Fruit fly (Drosophila melanogaster): ENCODE measurements around the gene CG14669.

Gene CG14669

dm6 chr3R:5389435-5389834 lies 24.9 kb upstream of the CG14669 start:
- no peak for TF ChIP-seq Dif (GFP tag; optimal IDR thresholded peaks at IDR 0.05; ENCODE audit: partially characterized antibody)
- no peak for TF ChIP-seq Abd-B (GFP tag; optimal IDR thresholded peaks at IDR 0.05)
- TF ChIP-seq psq (GFP tag; optimal IDR thresholded peaks at IDR 0.05) = no peak
- no peak for TF ChIP-seq pan (optimal IDR thresholded peaks at IDR 0.05)
- TF ChIP-seq HLH106 (tag; optimal IDR thresholded peaks at IDR 0.05) = no peak
- TF ChIP-seq Sp1 (GFP tag; optimal IDR thresholded peaks at IDR 0.05) = no peak
- no peak for TF ChIP-seq br (GFP tag; optimal IDR thresholded peaks at IDR 0.05)
- TF ChIP-seq dmrt93B (GFP tag; optimal IDR thresholded peaks at IDR 0.05) = no peak
- TF ChIP-seq Dfd (GFP tag; optimal IDR thresholded peaks at IDR 0.05) = no peak
- TF ChIP-seq Rel (GFP tag; optimal IDR thresholded peaks at IDR 0.05) = no peak
- no peak for TF ChIP-seq Rel (tag; optimal IDR thresholded peaks at IDR 0.05)
- TF ChIP-seq usp (GFP tag; optimal IDR thresholded peaks at IDR 0.05) = no peak

dm6 chr3R:5390095-5390663 lies 24.1 kb upstream of the CG14669 start:
- TF ChIP-seq dl (GFP tag; optimal IDR thresholded peaks at IDR 0.05; ENCODE audit: insufficient read depth in 1 of 2, partially characterized antibody in 2 of 2) (no peak), N (GFP tag; optimal IDR thresholded peaks at IDR 0.05) (no peak), rgr (GFP tag; optimal IDR thresholded peaks at IDR 0.05) (no peak), Mio (GFP tag; optimal IDR thresholded peaks at IDR 0.05) (no peak), Myc (optimal IDR thresholded peaks at IDR 0.05) (no peak)

- TF ChIP-seq rgr (GFP tag; optimal IDR thresholded peaks at IDR 0.05) = no peak
- peak; percentile 10 for TF ChIP-seq Vsx2 (GFP tag; optimal IDR thresholded peaks at IDR 0.05; ENCODE audit: partially characterized antibody)
These were observed 22.3 kb upstream of the CG14669 start for dm6 chr3R:5392033-5392432.

- no peak for TF ChIP-seq tai (GFP tag; optimal IDR thresholded peaks at IDR 0.05)
- no peak for TF ChIP-seq ey (GFP tag; optimal IDR thresholded peaks at IDR 0.05)
- TF ChIP-seq dl (GFP tag; optimal IDR thresholded peaks at IDR 0.05; ENCODE audit: insufficient read depth in 1 of 2, partially characterized antibody in 2 of 2) = peak in 1 of 2 experiments; percentile 1
- peak; percentile 6 for TF ChIP-seq Vsx2 (GFP tag; optimal IDR thresholded peaks at IDR 0.05; ENCODE audit: partially characterized antibody)
- TF ChIP-seq Dif (GFP tag; optimal IDR thresholded peaks at IDR 0.05; ENCODE audit: partially characterized antibody) = peak; percentile 31
- no peak for TF ChIP-seq Rel (GFP tag; optimal IDR thresholded peaks at IDR 0.05)
- peak; percentile 14 for TF ChIP-seq Rel (tag; optimal IDR thresholded peaks at IDR 0.05)
These were observed 21.7 kb upstream of the CG14669 start, which contains the start of gene kkv for dm6 chr3R:5392621-5393020. kkv (minus strand) TSS chr3R:5392866.

dm6 chr3R:5393742-5394391 lies 20.5 kb upstream of the CG14669 start, which contains the start of gene CG1172:
CG1172 (plus strand) TSS chr3R:5393922.
- TF ChIP-seq rgr (GFP tag; optimal IDR thresholded peaks at IDR 0.05) (no peak), Myc (optimal IDR thresholded peaks at IDR 0.05) (no peak), CG9705 (GFP tag; optimal IDR thresholded peaks at IDR 0.05) (peak; percentile 12), jim (GFP tag; optimal IDR thresholded peaks at IDR 0.05) (no peak), h (GFP tag; optimal IDR thresholded peaks at IDR 0.05) (peak; percentile 18), fru (GFP tag; optimal IDR thresholded peaks at IDR 0.05) (no peak), CG32264 (GFP tag; optimal IDR thresholded peaks at IDR 0.05) (no peak), brk (GFP tag; optimal IDR thresholded peaks at IDR 0.05) (no peak), OdsH (GFP tag; optimal IDR thresholded peaks at IDR 0.05) (peak; percentile 12), HLH106 (tag; optimal IDR thresholded peaks at IDR 0.05) (peak; percentile 8)

dm6 chr3R:5395210-5395609 lies 19.1 kb upstream of the CG14669 start:
- TF ChIP-seq Rel (GFP tag; optimal IDR thresholded peaks at IDR 0.05) (no peak), Rel (tag; optimal IDR thresholded peaks at IDR 0.05) (no peak), Dif (GFP tag; optimal IDR thresholded peaks at IDR 0.05; ENCODE audit: partially characterized antibody) (no peak), h (GFP tag; optimal IDR thresholded peaks at IDR 0.05) (no peak), N (GFP tag; optimal IDR thresholded peaks at IDR 0.05) (no peak), CG9705 (GFP tag; optimal IDR thresholded peaks at IDR 0.05) (no peak), dl (GFP tag; optimal IDR thresholded peaks at IDR 0.05; ENCODE audit: insufficient read depth in 1 of 2, partially characterized antibody in 2 of 2) (no peak), fru (GFP tag; optimal IDR thresholded peaks at IDR 0.05) (no peak), Sp1 (GFP tag; optimal IDR thresholded peaks at IDR 0.05) (no peak), Vsx2 (GFP tag; optimal IDR thresholded peaks at IDR 0.05; ENCODE audit: partially characterized antibody) (no peak), pan (optimal IDR thresholded peaks at IDR 0.05) (no peak), GATAd (GFP tag; optimal IDR thresholded peaks at IDR 0.05) (no peak)
